Fruit fly (Drosophila melanogaster): ENCODE data around the gene CG15169.

dm6 chr2L:18978923-18979322 is 11.9 kb upstream of the CG15169 start:
- TF ChIP-seq gcm (GFP tag; optimal IDR thresholded peaks at IDR 0.05): no peak
- no peak for TF ChIP-seq Atf-2 (GFP tag; optimal IDR thresholded peaks at IDR 0.05)
- no peak for TF ChIP-seq dan (GFP tag; IDR thresholded peaks at IDR 0.05)
- no peak for TF ChIP-seq CG15601 (tag; optimal IDR thresholded peaks at IDR 0.05)
- TF ChIP-seq sqz (GFP tag; optimal IDR thresholded peaks at IDR 0.05): no peak
- no peak for TF ChIP-seq Ets65A (GFP tag)
- no peak for TF ChIP-seq CG18476 (GFP tag; optimal IDR thresholded peaks at IDR 0.05)
- TF ChIP-seq CG2120 (GFP tag; optimal IDR thresholded peaks at IDR 0.05): no peak
- TF ChIP-seq Elba2 (GFP tag; optimal IDR thresholded peaks at IDR 0.05): no peak

Data from whole organism, embryonic.